Worm (Caenorhabditis elegans): ENCODE measurements around the gene C14C10.5.

The C14C10.5 gene

DNA sequence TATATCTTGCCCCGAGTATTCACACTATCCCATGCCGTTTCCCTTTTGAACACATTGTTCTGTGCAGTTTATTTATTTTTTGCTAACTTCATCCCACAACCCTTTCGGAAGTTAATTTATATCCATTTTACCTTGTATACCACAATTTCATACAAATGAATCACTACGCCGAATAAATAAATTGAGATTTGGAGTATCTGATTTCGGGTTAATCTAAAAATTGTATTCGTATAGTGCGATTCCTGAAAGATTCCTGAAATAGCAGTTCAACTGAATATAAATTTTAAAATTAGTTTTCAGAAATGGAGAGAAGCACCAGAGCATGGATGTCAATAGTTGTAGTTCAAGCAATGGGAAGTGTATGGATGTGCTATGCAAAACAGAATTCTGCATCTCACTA lies 7.1 kb downstream of the C14C10.5 start, which contains the start of gene erg-28:
TSS of gene erg-28 (plus strand) at position 301 of the 400 bp plus-strand sequence.
- TF ChIP-seq fkh-10 (GFP tag; optimal IDR thresholded peaks at IDR 0.05) (no peak), pag-3 (tag; optimal IDR thresholded peaks at IDR 0.05; ENCODE audit: borderline replicate concordance, insufficient read depth) (no peak), blmp-1 (tag; optimal IDR thresholded peaks at IDR 0.05) (no peak), fkh-4 (tag; optimal IDR thresholded peaks at IDR 0.05; ENCODE audit: borderline replicate concordance) (no peak), aha-1 (tag; optimal IDR thresholded peaks at IDR 0.05) (no peak), nhr-237 (tag; optimal IDR thresholded peaks at IDR 0.05) (no peak), nhr-71 (tag; optimal IDR thresholded peaks at IDR 0.05) (no peak), vab-15 (tag; optimal IDR thresholded peaks at IDR 0.05) (no peak), nhr-20 (tag; optimal IDR thresholded peaks at IDR 0.05) (no peak), tbx-2 (tag; optimal IDR thresholded peaks at IDR 0.05) (no peak), hpl-2 (GFP tag; optimal IDR thresholded peaks at IDR 0.05) (no peak), dpl-1 (GFP tag; optimal IDR thresholded peaks at IDR 0.05) (no peak), C04F5.9 (tag; optimal IDR thresholded peaks at IDR 0.05) (no peak), ceh-90 (tag; optimal IDR thresholded peaks at IDR 0.05) (no peak)

DNA sequence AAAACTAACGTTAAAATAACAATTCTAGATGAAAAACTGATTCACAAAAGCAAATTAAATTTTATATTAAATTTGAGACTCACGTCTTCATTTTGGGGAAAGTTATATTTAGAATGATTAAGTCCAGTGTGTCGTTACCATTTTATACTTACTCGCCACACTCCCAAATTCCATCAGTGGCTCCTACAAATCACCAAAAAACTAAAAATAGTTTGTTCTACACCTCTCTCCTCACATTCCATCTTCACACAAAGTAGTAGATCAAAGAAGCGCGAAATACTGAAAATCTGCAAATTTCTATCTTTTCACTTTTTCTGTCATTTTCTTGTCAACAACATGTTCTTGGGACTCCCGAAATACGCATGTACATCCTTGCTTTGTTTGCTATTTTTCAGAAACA lies 8.9 kb downstream of the C14C10.5 start, which contains the start of gene ZC116.5:
TSS of gene ZC116.5 (minus strand) at position 101 of the 400 bp plus-strand sequence.
- TF ChIP-seq unc-30 (tag; optimal IDR thresholded peaks at IDR 0.05) = no peak
- TF ChIP-seq sox-4 (tag; optimal IDR thresholded peaks at IDR 0.05) = no peak
- no peak for TF ChIP-seq efl-3 (GFP tag; optimal IDR thresholded peaks at IDR 0.05)
- no peak for TF ChIP-seq egl-27 (tag; optimal IDR thresholded peaks at IDR 0.05)
- TF ChIP-seq ceh-82 (tag; optimal IDR thresholded peaks at IDR 0.05) = no peak
- TF ChIP-seq hpl-2 (GFP tag; optimal IDR thresholded peaks at IDR 0.05) = no peak
- no peak for TF ChIP-seq C04F5.9 (tag; optimal IDR thresholded peaks at IDR 0.05)
- TF ChIP-seq nhr-28 (tag; optimal IDR thresholded peaks at IDR 0.05) = no peak
- TF ChIP-seq nhr-85 (tag) = no peak
- no peak for TF ChIP-seq ama-1 (optimal IDR thresholded peaks at IDR 0.05)
- no peak for TF ChIP-seq lin-15B (tag; optimal IDR thresholded peaks at IDR 0.05)
- TF ChIP-seq pqm-1 (tag; optimal IDR thresholded peaks at IDR 0.05) = no peak
- TF ChIP-seq Y116A8C.19 (tag; optimal IDR thresholded peaks at IDR 0.05; ENCODE audit: borderline replicate concordance) = no peak
- TF ChIP-seq vab-15 (tag; optimal IDR thresholded peaks at IDR 0.05) = no peak

DNA sequence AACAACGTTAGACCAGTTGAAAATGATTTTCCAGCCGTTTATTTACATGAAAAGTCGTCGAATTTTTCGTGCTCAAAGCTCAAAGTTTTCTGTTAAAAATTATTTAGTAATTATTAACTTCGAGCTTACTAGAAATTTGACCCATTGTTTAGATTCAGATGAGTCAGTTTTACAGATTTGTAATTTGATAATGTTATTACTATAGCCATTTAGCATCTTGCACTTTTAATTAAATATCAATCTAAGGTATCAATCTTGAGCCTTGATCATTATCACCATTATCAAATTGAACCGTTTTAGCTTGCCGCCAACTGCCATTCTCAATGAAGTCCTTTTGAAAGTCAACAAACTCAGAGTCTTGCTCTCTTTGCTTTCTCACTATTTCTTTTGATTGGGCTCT lies 9.5 kb downstream of the C14C10.5 start, which contains the start of gene ZC116.1:
TSS of gene ZC116.1 (plus strand) at position 301 of the 400 bp plus-strand sequence.
- TF ChIP-seq C04F5.9 (tag; optimal IDR thresholded peaks at IDR 0.05) (no peak), nhr-90 (tag; optimal IDR thresholded peaks at IDR 0.05; ENCODE audit: poor library complexity) (no peak), lir-3 (tag; optimal IDR thresholded peaks at IDR 0.05; ENCODE audit: poor library complexity) (no peak), ztf-11 (tag; optimal IDR thresholded peaks at IDR 0.05) (no peak), unc-86 (tag; optimal IDR thresholded peaks at IDR 0.05) (no peak), nhr-28 (tag; optimal IDR thresholded peaks at IDR 0.05) (no peak), jun-1 (tag; optimal IDR thresholded peaks at IDR 0.05) (no peak), dsc-1 (tag; optimal IDR thresholded peaks at IDR 0.05) (no peak), rnt-1 (tag; optimal IDR thresholded peaks at IDR 0.05) (no peak), xbp-1 (tag; optimal IDR thresholded peaks at IDR 0.05) (no peak), sptf-1 (tag; optimal IDR thresholded peaks at IDR 0.05) (no peak), nhr-76 (tag; optimal IDR thresholded peaks at IDR 0.05) (no peak), ama-1 (optimal IDR thresholded peaks at IDR 0.05) (no peak), fkh-4 (tag; optimal IDR thresholded peaks at IDR 0.05; ENCODE audit: borderline replicate concordance) (no peak), nhr-12 (tag; optimal IDR thresholded peaks at IDR 0.05) (no peak), hpl-2 (GFP tag; optimal IDR thresholded peaks at IDR 0.05) (no peak), C16A3.4 (tag; optimal IDR thresholded peaks at IDR 0.05) (no peak), nhr-19 (GFP tag; conservative IDR thresholded peaks at IDR 0.05) (no peak), elt-3 (tag; optimal IDR thresholded peaks at IDR 0.05) (no peak)
